Worm (Caenorhabditis elegans): ENCODE results near the gene gop-2.

The gop-2 gene

DNA sequence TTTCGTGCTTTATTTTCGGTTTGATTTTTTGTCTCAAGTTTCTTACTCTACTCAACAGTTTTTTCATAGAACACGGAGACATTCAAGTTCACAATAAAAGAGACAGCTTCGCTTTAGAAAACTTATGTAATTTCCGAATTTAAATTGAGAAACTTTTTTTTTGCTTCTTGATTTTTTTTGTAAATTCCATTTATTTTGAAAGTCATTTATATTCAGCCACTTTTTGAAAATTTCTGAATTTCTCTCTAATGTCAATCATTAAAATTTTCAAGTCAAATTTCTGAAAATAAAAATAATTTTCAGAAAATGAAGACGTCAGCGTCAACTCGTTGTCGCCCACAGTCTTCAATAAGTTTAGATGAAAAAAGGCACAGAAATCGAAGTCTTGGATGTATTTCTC lies 29.1 kb downstream of the gop-2 start, which contains the start of gene T15B12.1:
Gene T15B12.1 (plus strand): TSS at position 301 of the 400 bp plus-strand sequence.
- TF ChIP-seq mab-5 (tag; optimal IDR thresholded peaks at IDR 0.05) (no peak), elt-3 (tag; optimal IDR thresholded peaks at IDR 0.05) (no peak), nhr-77 (tag; optimal IDR thresholded peaks at IDR 0.05) (no peak), ztf-4 (tag; optimal IDR thresholded peaks at IDR 0.05) (no peak), nhr-23 (tag; optimal IDR thresholded peaks at IDR 0.05) (no peak), lin-13 (GFP tag; optimal IDR thresholded peaks at IDR 0.05) (no peak), lsy-2 (tag; optimal IDR thresholded peaks at IDR 0.05) (no peak), Y55F3AM.14 (GFP tag; optimal IDR thresholded peaks at IDR 0.05) (no peak), nhr-12 (tag; optimal IDR thresholded peaks at IDR 0.05) (no peak), zag-1 (tag; optimal IDR thresholded peaks at IDR 0.05) (no peak), ceh-16 (tag; optimal IDR thresholded peaks at IDR 0.05) (no peak), unc-55 (GFP tag; optimal IDR thresholded peaks at IDR 0.05) (no peak), lin-11 (tag; optimal IDR thresholded peaks at IDR 0.05) (no peak)

DNA sequence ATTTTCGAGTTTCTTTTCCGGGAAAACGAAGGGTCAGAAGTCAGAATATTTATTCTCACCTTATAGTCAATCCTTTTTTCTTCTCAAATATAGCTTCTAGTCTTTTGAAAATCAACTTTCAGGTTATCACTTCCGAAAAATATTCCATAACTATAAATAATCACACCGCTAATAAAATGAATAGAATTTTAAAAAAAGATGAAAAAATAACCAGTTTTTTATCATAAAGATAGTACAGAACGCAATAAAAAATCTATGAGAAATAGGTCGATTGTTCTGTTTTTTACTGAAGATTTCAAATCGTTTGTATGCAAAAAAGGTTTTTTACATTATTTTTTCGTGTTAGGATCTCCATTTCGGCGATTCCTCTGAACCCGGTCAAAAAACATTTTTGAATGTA lies 31.4 kb downstream of the gop-2 start:
- no peak for TF ChIP-seq nhr-129 (tag; optimal IDR thresholded peaks at IDR 0.05)
- TF ChIP-seq sem-4 (tag; optimal IDR thresholded peaks at IDR 0.05) = no peak
- TF ChIP-seq peb-1 (tag; optimal IDR thresholded peaks at IDR 0.05) = no peak
- TF ChIP-seq blmp-1 (tag; optimal IDR thresholded peaks at IDR 0.05; ENCODE audit: insufficient read depth) = no peak
- TF ChIP-seq nhr-77 (tag; optimal IDR thresholded peaks at IDR 0.05) = no peak
- no peak for TF ChIP-seq nhr-6 (tag; optimal IDR thresholded peaks at IDR 0.05)
- no peak for TF ChIP-seq nhr-10 (tag; optimal IDR thresholded peaks at IDR 0.05)
- TF ChIP-seq alr-1 (tag; optimal IDR thresholded peaks at IDR 0.05) = no peak
- TF ChIP-seq sma-3 (GFP tag; optimal IDR thresholded peaks at IDR 0.05) = no peak
- no peak for TF ChIP-seq gmeb-1 (tag; optimal IDR thresholded peaks at IDR 0.05)
- no peak for TF ChIP-seq skn-1 (tag; optimal IDR thresholded peaks at IDR 0.05)
- TF ChIP-seq snpc-4 (tag; optimal IDR thresholded peaks at IDR 0.05) = no peak
- no peak for TF ChIP-seq ZK546.5 (tag; optimal IDR thresholded peaks at IDR 0.05)
- no peak for TF ChIP-seq dmd-4 (tag; optimal IDR thresholded peaks at IDR 0.05)
- TF ChIP-seq ztf-4 (tag; optimal IDR thresholded peaks at IDR 0.05) = no peak
- TF ChIP-seq nhr-21 (tag; optimal IDR thresholded peaks at IDR 0.05) = no peak
- TF ChIP-seq mbf-1 (tag; optimal IDR thresholded peaks at IDR 0.05) = no peak
- TF ChIP-seq ceh-82 (tag; optimal IDR thresholded peaks at IDR 0.05) = no peak
- TF ChIP-seq elt-3 (tag; optimal IDR thresholded peaks at IDR 0.05) = no peak

DNA sequence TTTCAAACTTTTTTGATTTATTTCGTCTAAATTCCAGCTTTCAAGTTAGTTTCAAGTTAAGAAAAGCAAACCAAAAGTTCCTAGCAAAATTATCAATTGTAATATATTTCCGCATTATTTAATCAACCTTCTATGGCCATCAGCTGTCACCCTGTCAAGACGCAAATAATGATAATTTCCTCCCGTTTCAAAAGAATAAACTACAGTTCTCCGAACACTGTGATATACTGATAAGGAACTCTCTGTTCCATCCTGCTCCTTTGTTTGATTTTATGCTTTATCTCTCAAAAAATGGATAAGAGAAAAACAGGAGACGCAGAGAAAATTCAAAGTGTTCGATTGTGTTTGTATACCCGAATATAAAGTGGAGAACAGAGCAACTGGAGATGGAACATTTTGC lies 32.5 kb downstream of the gop-2 start:
- TF ChIP-seq nhr-11 (tag; optimal IDR thresholded peaks at IDR 0.05) = no peak
- TF ChIP-seq zag-1 (tag; optimal IDR thresholded peaks at IDR 0.05) = no peak
- TF ChIP-seq fos-1 (tag; optimal IDR thresholded peaks at IDR 0.05) = peak; percentile 46
- TF ChIP-seq alr-1 (tag; optimal IDR thresholded peaks at IDR 0.05) = no peak
- TF ChIP-seq lin-13 (GFP tag; optimal IDR thresholded peaks at IDR 0.05) = no peak

DNA sequence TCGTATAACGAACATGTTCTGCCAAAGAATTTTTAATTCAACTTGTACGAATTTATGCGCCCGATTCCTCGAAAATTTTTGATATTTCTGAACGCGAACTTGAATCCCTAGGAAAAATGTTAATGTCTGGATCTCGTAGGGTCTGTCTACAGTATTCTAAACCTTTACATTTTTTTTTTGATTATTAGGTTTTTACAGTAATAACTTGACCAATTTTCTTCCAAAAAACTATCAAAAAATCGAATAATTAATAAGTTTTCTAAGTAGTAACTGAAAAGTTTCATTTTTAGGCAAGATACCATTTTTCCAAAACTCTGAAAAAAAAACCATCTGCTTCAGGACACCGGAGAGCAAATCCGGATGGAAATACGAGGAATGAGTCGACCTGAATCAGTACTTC lies 35.5 kb downstream of the gop-2 start:
- TF ChIP-seq elt-1 (tag; optimal IDR thresholded peaks at IDR 0.05) = no peak
- no peak for TF ChIP-seq Y55F3AM.14 (GFP tag; optimal IDR thresholded peaks at IDR 0.05)
- no peak for TF ChIP-seq unc-55 (GFP tag; optimal IDR thresholded peaks at IDR 0.05)
- TF ChIP-seq nhr-10 (tag; optimal IDR thresholded peaks at IDR 0.05) = no peak
- TF ChIP-seq blmp-1 (tag; optimal IDR thresholded peaks at IDR 0.05; ENCODE audit: insufficient read depth) = no peak
- TF ChIP-seq egl-27 (tag; optimal IDR thresholded peaks at IDR 0.05) = no peak
- no peak for TF ChIP-seq snpc-4 (tag; optimal IDR thresholded peaks at IDR 0.05)
- no peak for TF ChIP-seq nhr-21 (tag; optimal IDR thresholded peaks at IDR 0.05)
- TF ChIP-seq ceh-82 (tag; optimal IDR thresholded peaks at IDR 0.05) = no peak
- TF ChIP-seq nhr-77 (tag; optimal IDR thresholded peaks at IDR 0.05) = no peak
- TF ChIP-seq nhr-237 (tag; optimal IDR thresholded peaks at IDR 0.05) = no peak
- TF ChIP-seq gmeb-1 (tag; optimal IDR thresholded peaks at IDR 0.05) = no peak
- TF ChIP-seq ztf-4 (tag; optimal IDR thresholded peaks at IDR 0.05) = no peak
- no peak for TF ChIP-seq ztf-1 (GFP tag; conservative IDR thresholded peaks at IDR 0.05)
- no peak for TF ChIP-seq nhr-25 (tag; optimal IDR thresholded peaks at IDR 0.05)

DNA sequence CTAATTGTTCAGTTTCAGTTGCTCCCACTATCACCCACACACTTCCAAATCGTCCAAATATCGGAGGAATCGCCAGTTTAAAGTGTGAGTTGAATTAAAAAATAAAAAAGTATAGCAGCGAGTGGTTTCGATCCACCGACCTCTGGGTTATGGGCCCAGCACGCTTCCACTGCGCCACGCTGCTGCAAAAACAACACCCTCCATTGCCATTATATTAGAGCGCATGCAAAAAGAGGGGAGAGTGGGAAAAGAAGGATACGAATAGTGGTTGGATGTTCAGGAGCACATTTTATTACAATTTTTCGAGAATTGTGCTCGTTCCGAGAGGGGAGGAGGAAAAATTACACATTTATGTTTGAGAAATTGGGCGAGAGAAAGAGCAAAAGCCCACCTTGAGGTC lies 36.0 kb downstream of the gop-2 start:
- peak; percentile 72 for TF ChIP-seq F13H6.1 (tag; optimal IDR thresholded peaks at IDR 0.05)
- no peak for TF ChIP-seq peb-1 (tag; optimal IDR thresholded peaks at IDR 0.05)
- peak; percentile 28 for TF ChIP-seq nhr-21 (tag; optimal IDR thresholded peaks at IDR 0.05)
- TF ChIP-seq crh-2 (tag; optimal IDR thresholded peaks at IDR 0.05) = peak; percentile 28
- peak; percentile 56 for TF ChIP-seq ztf-4 (tag; optimal IDR thresholded peaks at IDR 0.05)
- TF ChIP-seq ztf-1 (GFP tag; conservative IDR thresholded peaks at IDR 0.05) = no peak
- no peak for TF ChIP-seq nhr-12 (tag; optimal IDR thresholded peaks at IDR 0.05)
- peak; percentile 67 for TF ChIP-seq Y55F3AM.14 (GFP tag; optimal IDR thresholded peaks at IDR 0.05)
- TF ChIP-seq sma-9 (GFP tag; optimal IDR thresholded peaks at IDR 0.05) = peak; percentile 74
- TF ChIP-seq sma-9 (tag; optimal IDR thresholded peaks at IDR 0.05) = no peak
- peak; percentile 36 for TF ChIP-seq gmeb-1 (tag; optimal IDR thresholded peaks at IDR 0.05)
- TF ChIP-seq C34F6.9 (tag; optimal IDR thresholded peaks at IDR 0.05) = peak; percentile 58
- peak; percentile 33 for TF ChIP-seq mab-5 (tag; optimal IDR thresholded peaks at IDR 0.05)
- TF ChIP-seq nhr-6 (tag; optimal IDR thresholded peaks at IDR 0.05) = peak; percentile 9
- TF ChIP-seq mbf-1 (tag; optimal IDR thresholded peaks at IDR 0.05) = no peak
- TF ChIP-seq aly-2 (tag; optimal IDR thresholded peaks at IDR 0.05) = no peak
- no peak for TF ChIP-seq unc-39 (tag; optimal IDR thresholded peaks at IDR 0.05)
- no peak for TF ChIP-seq unc-62 (GFP tag; optimal IDR thresholded peaks at IDR 0.05)
- TF ChIP-seq lsy-2 (tag; optimal IDR thresholded peaks at IDR 0.05) = peak; percentile 44 to 54
- TF ChIP-seq mdl-1 (tag; optimal IDR thresholded peaks at IDR 0.05) = no peak
- no peak for TF ChIP-seq lin-11 (tag; optimal IDR thresholded peaks at IDR 0.05)
- no peak for TF ChIP-seq R02D3.7 (tag; optimal IDR thresholded peaks at IDR 0.05)

Measured in whole organism, L2 larva.